Worm (Caenorhabditis elegans): ENCODE results near the gene clec-262.

The clec-262 gene

DNA sequence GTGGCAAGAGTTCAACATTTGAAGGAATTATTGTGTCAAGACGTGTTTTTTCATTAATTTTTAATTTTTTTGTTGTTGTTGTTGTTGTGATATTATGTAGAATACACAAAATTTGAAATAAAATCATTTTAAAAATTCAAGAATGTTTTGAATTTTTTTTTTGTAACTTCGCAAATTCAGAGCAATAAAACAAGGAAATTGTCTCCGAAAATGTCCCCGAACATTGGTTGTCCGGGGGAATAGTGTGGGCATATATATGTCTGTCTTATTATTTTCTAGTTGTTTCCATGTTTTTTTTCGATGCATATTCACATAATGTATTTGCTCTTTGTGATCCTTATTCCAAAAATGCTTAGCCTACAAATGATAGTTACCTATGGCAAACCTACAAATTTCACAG, at the start of gene clec-262:
TSS of gene clec-262 (plus strand) at position 301 of the 400 bp plus-strand sequence.
- TF ChIP-seq unc-62 (GFP tag; optimal IDR thresholded peaks at IDR 0.05) (no peak), lin-13 (tag; optimal IDR thresholded peaks at IDR 0.05) (no peak), ceh-83 (GFP tag; optimal IDR thresholded peaks at IDR 0.05) (no peak), elt-1 (tag; optimal IDR thresholded peaks at IDR 0.05; ENCODE audit: borderline replicate concordance, insufficient read depth) (no peak), cnd-1 (tag; optimal IDR thresholded peaks at IDR 0.05) (no peak), drap-1 (GFP tag; optimal IDR thresholded peaks at IDR 0.05) (no peak), ces-1 (GFP tag; optimal IDR thresholded peaks at IDR 0.05) (no peak), ceh-43 (GFP tag; optimal IDR thresholded peaks at IDR 0.05) (no peak), zip-8 (tag; optimal IDR thresholded peaks at IDR 0.05) (no peak), unc-120 (tag; optimal IDR thresholded peaks at IDR 0.05; ENCODE audit: poor library complexity, severe bottlenecking) (no peak), tbx-8 (GFP tag; optimal IDR thresholded peaks at IDR 0.05) (no peak), nhr-76 (tag; optimal IDR thresholded peaks at IDR 0.05) (no peak)

- TF ChIP-seq nhr-12 (tag; optimal IDR thresholded peaks at IDR 0.05) (no peak), unc-62 (GFP tag; optimal IDR thresholded peaks at IDR 0.05) (no peak), ceh-39 (tag; optimal IDR thresholded peaks at IDR 0.05) (no peak), mab-5 (tag; optimal IDR thresholded peaks at IDR 0.05) (no peak), pha-4 (tag; optimal IDR thresholded peaks at IDR 0.05) (no peak), lin-13 (tag; optimal IDR thresholded peaks at IDR 0.05) (no peak), hlh-1 (tag; optimal IDR thresholded peaks at IDR 0.05) (no peak), bed-3 (GFP tag; optimal IDR thresholded peaks at IDR 0.05) (no peak), snpc-4 (tag; optimal IDR thresholded peaks at IDR 0.05) (no peak), flh-1 (GFP tag; optimal IDR thresholded peaks at IDR 0.05) (no peak), cnd-1 (tag; optimal IDR thresholded peaks at IDR 0.05) (no peak), nhr-28 (tag; optimal IDR thresholded peaks at IDR 0.05) (no peak), nhr-2 (tag; optimal IDR thresholded peaks at IDR 0.05) (no peak)
These were observed 44.6 kb upstream of the clec-262 start, which contains the start of gene mdt-17 for ce11 chrV:20266992-20267391. TSS of gene mdt-17 (minus strand) at chrV:20267247.

ce11 chrV:20269661-20270137, 41.9 kb upstream of the clec-262 start, which contains the start of the genes prmt-1 and cdkr-3:
TSS of gene prmt-1 (minus strand) at chrV:20269711.
TSS of gene cdkr-3 (plus strand) at chrV:20270107.
- peak; percentile 61 for TF ChIP-seq ces-1 (GFP tag; optimal IDR thresholded peaks at IDR 0.05)
- peak; percentile 47 for TF ChIP-seq lsy-2 (tag; optimal IDR thresholded peaks at IDR 0.05)
- no peak for TF ChIP-seq tbx-8 (GFP tag; optimal IDR thresholded peaks at IDR 0.05)
- TF ChIP-seq nhr-237 (tag; optimal IDR thresholded peaks at IDR 0.05), result peak; percentile 20
- no peak for TF ChIP-seq blmp-1 (tag; optimal IDR thresholded peaks at IDR 0.05)
- TF ChIP-seq ceh-43 (GFP tag; optimal IDR thresholded peaks at IDR 0.05), result peak; percentile 4
- TF ChIP-seq pha-4 (tag; optimal IDR thresholded peaks at IDR 0.05), result no peak
- peak; percentile 77 for TF ChIP-seq mep-1 (tag; optimal IDR thresholded peaks at IDR 0.05)

- TF ChIP-seq nhr-12 (tag; optimal IDR thresholded peaks at IDR 0.05) (no peak), unc-120 (tag; optimal IDR thresholded peaks at IDR 0.05; ENCODE audit: poor library complexity, severe bottlenecking) (no peak), lin-13 (tag; optimal IDR thresholded peaks at IDR 0.05) (no peak)
These were observed 34.7 kb upstream of the clec-262 start for ce11 chrV:20276923-20277322.

DNA sequence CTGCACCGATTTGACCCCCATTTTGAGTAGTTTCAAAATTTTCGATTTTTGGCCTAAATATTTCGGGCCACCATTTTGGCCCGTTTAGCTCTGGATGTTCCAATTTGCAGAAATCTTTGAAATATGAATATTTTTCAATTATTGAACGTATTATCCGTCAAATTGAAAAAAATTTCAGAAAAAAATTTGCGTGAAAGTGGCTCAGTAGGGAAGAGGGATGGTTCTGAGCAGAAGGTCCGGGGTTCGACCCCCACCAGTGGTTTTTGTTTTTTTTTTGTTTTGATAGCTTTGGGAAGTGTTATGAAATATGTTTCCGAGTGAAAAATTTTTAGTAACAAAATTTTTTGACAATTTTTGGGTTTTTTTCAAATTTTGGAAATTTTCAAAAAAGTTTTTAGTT, 32.3 kb upstream of the clec-262 start:
- no peak for TF ChIP-seq flh-1 (GFP tag; optimal IDR thresholded peaks at IDR 0.05)
- TF ChIP-seq lin-32 (GFP tag; optimal IDR thresholded peaks at IDR 0.05), result no peak
- no peak for TF ChIP-seq elt-1 (tag; optimal IDR thresholded peaks at IDR 0.05; ENCODE audit: borderline replicate concordance, insufficient read depth)
- no peak for TF ChIP-seq ceh-39 (tag; optimal IDR thresholded peaks at IDR 0.05)
- no peak for TF ChIP-seq elt-3 (tag; optimal IDR thresholded peaks at IDR 0.05)
- no peak for TF ChIP-seq bed-3 (GFP tag; optimal IDR thresholded peaks at IDR 0.05)

- TF ChIP-seq sem-2 (GFP tag; optimal IDR thresholded peaks at IDR 0.05), result no peak
- no peak for TF ChIP-seq snpc-4 (tag; optimal IDR thresholded peaks at IDR 0.05)
- no peak for TF ChIP-seq ceh-39 (tag; optimal IDR thresholded peaks at IDR 0.05)
These were observed 31.8 kb upstream of the clec-262 start, which contains the start of gene pqn-94 for ce11 chrV:20279811-20280317. TSS of gene pqn-94 (minus strand) at chrV:20279861.

Measured in whole organism, mixed stage, embryonic.